Fruit fly (Drosophila melanogaster): ENCODE data around the gene Cpr64Ac.

Gene Cpr64Ac

dm6 chr3L:4225647-4226470 is 13.1 kb upstream of the Cpr64Ac start:
- TF ChIP-seq sr (GFP tag; IDR thresholded peaks at IDR 0.05), result peak; percentile 82; the same call in 2 of the 3 replicates
- TF ChIP-seq cato (GFP tag; optimal IDR thresholded peaks at IDR 0.05; ENCODE audit: borderline replicate concordance), result no peak
- no peak for TF ChIP-seq Dfd (GFP tag; optimal IDR thresholded peaks at IDR 0.05)
- TF ChIP-seq Gsc (GFP tag; IDR thresholded peaks at IDR 0.05), result no peak
- TF ChIP-seq Ets97D (GFP tag; optimal IDR thresholded peaks at IDR 0.05), result no peak
- TF ChIP-seq CG8290 (GFP tag; optimal IDR thresholded peaks at IDR 0.05), result no peak
- peak in 1 of 2 experiments; percentile 8 for TF ChIP-seq CG8290 (tag; optimal IDR thresholded peaks at IDR 0.05)
- peak; percentile 63 for TF ChIP-seq cwo (GFP tag; optimal IDR thresholded peaks at IDR 0.05)
- TF ChIP-seq zen2 (GFP tag; IDR thresholded peaks at IDR 0.05; ENCODE audit: partially characterized antibody), result no peak
- TF ChIP-seq CG10543 (GFP tag; optimal IDR thresholded peaks at IDR 0.05), result peak; percentile 14
- no peak for TF ChIP-seq NfI (GFP tag; optimal IDR thresholded peaks at IDR 0.05)
- TF ChIP-seq CG14050 (GFP tag; IDR thresholded peaks at IDR 0.05), result no peak
- no peak for TF ChIP-seq Hr51 (GFP tag; optimal IDR thresholded peaks at IDR 0.05)
- peak; percentile 31 for TF ChIP-seq CG12769 (tag; optimal IDR thresholded peaks at IDR 0.05)
- no peak for TF ChIP-seq CG3838 (GFP tag; optimal IDR thresholded peaks at IDR 0.05)
- TF ChIP-seq nom (GFP tag; optimal IDR thresholded peaks at IDR 0.05), result peak; percentile 32
- TF ChIP-seq Deaf1 (tag; optimal IDR thresholded peaks at IDR 0.05), result peak; percentile 20
- TF ChIP-seq CG4730 (GFP tag; IDR thresholded peaks at IDR 0.05), result no peak
- TF ChIP-seq CG10209 (GFP tag; optimal IDR thresholded peaks at IDR 0.05), result no peak
- TF ChIP-seq sisA (GFP tag; IDR thresholded peaks at IDR 0.05), result no peak
- TF ChIP-seq Abd-B (GFP tag; optimal IDR thresholded peaks at IDR 0.05), result no peak
- no peak for TF ChIP-seq sens-2 (GFP tag; IDR thresholded peaks at IDR 0.05)
- TF ChIP-seq row (GFP tag; IDR thresholded peaks at IDR 0.05), result no peak
- peak; percentile 70 for TF ChIP-seq Med (GFP tag)
- no peak for TF ChIP-seq CG18011 (GFP tag; optimal IDR thresholded peaks at IDR 0.05)
- no peak for TF ChIP-seq CG1602 (GFP tag; optimal IDR thresholded peaks at IDR 0.05)
- TF ChIP-seq prd (optimal IDR thresholded peaks at IDR 0.05), result no peak
- TF ChIP-seq prd (GFP tag; IDR thresholded peaks at IDR 0.05), result no peak
- TF ChIP-seq CG4424 (GFP tag; optimal IDR thresholded peaks at IDR 0.05), result no peak
- TF ChIP-seq ci (GFP tag; IDR thresholded peaks at IDR 0.05), result no peak
- TF ChIP-seq ATbp (GFP tag; optimal IDR thresholded peaks at IDR 0.05), result no peak
- TF ChIP-seq B-H2 (GFP tag; optimal IDR thresholded peaks at IDR 0.05), result no peak
- no peak for TF ChIP-seq org-1 (GFP tag; optimal IDR thresholded peaks at IDR 0.05)
- TF ChIP-seq Hr78 (GFP tag; optimal IDR thresholded peaks at IDR 0.05), result peak in 1 of 2 experiments; percentile 82
- TF ChIP-seq CG43689 (GFP tag; IDR thresholded peaks at IDR 0.05), result no peak
- TF ChIP-seq chinmo (GFP tag; IDR thresholded peaks at IDR 0.05; ENCODE audit: partially characterized antibody), result 0 out of 4 replicates have a peak, but pooled peaks have one; percentile 42
- no peak for TF ChIP-seq CG9797 (GFP tag; optimal IDR thresholded peaks at IDR 0.05)
- TF ChIP-seq insv (GFP tag; optimal IDR thresholded peaks at IDR 0.05), result no peak
- TF ChIP-seq CG15269 (tag; optimal IDR thresholded peaks at IDR 0.05), result no peak
- 0 out of 2 replicates have a peak, but pooled peaks have one; percentile 5 for TF ChIP-seq CG13287 (GFP tag; IDR thresholded peaks at IDR 0.05; ENCODE audit: partially characterized antibody)
- TF ChIP-seq sens (GFP tag), result no peak
- TF ChIP-seq gcm (GFP tag; optimal IDR thresholded peaks at IDR 0.05), result no peak
- TF ChIP-seq kni (GFP tag; optimal IDR thresholded peaks at IDR 0.05), result peak; percentile 7
- TF ChIP-seq Sin3A (optimal IDR thresholded peaks at IDR 0.05), result no peak
- TF ChIP-seq sd (tag; optimal IDR thresholded peaks at IDR 0.05), result peak; percentile 75
- no peak for TF ChIP-seq CG31441 (GFP tag; IDR thresholded peaks at IDR 0.05)
- no peak for TF ChIP-seq CG11695 (GFP tag; IDR thresholded peaks at IDR 0.05)
- TF ChIP-seq Chrac-16 (GFP tag; optimal IDR thresholded peaks at IDR 0.05), result no peak
- peak; percentile 67 for TF ChIP-seq CG34376 (GFP tag; optimal IDR thresholded peaks at IDR 0.05)

Measured in whole organism, embryonic.